Fruit fly (Drosophila melanogaster): ENCODE results near the gene Obp19a.

Gene Obp19a

DNA sequence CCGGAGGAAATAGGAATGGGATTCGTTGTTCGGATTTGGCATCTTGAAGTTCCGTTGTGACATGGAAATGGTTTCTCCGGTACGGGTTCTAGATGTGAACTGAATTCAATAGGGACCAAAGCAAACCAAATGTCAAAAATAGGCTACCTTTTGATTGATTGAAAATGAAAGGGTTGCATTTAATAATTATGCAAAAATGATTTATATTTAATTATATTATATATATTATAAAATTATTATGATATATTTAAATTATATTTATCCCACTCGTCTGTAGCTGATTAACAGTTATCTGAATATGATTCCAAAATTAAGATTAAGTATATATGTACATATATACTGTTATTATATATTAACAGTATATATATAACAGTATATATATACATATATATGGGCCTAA, 24.8 kb upstream of the Obp19a start, which contains the start of gene jb:
Gene jb, minus strand, starts transcription at position 101 of the 400 bp plus-strand sequence.
- TF ChIP-seq esn (GFP tag; optimal IDR thresholded peaks at IDR 0.05), result no peak
- no peak for TF ChIP-seq Eip93F (GFP tag; optimal IDR thresholded peaks at IDR 0.05)
- no peak for TF ChIP-seq lz (GFP tag; optimal IDR thresholded peaks at IDR 0.05)
- no peak for TF ChIP-seq CG11762 (GFP tag; optimal IDR thresholded peaks at IDR 0.05; ENCODE audit: insufficient read depth)
- no peak for TF ChIP-seq svp (GFP tag)
- TF ChIP-seq Hr39 (GFP tag; optimal IDR thresholded peaks at IDR 0.05), result no peak

DNA sequence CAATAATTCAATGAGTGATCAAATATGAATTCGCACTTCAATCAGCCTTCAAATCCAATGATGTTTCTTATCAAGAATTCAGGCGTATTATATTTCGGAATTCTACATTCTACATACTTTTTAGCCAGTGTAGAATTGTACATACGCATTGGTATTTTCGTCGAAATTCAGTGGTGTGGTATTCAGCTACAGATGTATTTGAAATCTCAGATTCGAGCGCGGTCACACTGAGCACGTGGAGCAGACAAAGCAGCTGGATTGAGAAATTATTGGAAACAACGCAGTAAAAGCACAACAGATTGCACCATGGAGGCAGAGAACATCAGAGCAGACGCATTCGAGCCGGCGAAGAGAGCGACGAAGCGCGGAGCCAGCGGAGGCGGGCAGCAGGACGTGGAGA, 24.3 kb upstream of the Obp19a start:
- TF ChIP-seq CG1621 (tag; optimal IDR thresholded peaks at IDR 0.05), result no peak
- TF ChIP-seq Sox102F (GFP tag; optimal IDR thresholded peaks at IDR 0.05), result no peak
- TF ChIP-seq dac (GFP tag; optimal IDR thresholded peaks at IDR 0.05), result no peak
- no peak for TF ChIP-seq CG10631 (GFP tag; optimal IDR thresholded peaks at IDR 0.05)
- no peak for TF ChIP-seq CG6854 (GFP tag; optimal IDR thresholded peaks at IDR 0.05)
- TF ChIP-seq Smox (GFP tag; optimal IDR thresholded peaks at IDR 0.05), result no peak
- peak; percentile 24 for TF ChIP-seq dsx (GFP tag; optimal IDR thresholded peaks at IDR 0.05; ENCODE audit: poor library complexity, severe bottlenecking)
- peak; percentile 71 for TF ChIP-seq Sox14 (GFP tag; optimal IDR thresholded peaks at IDR 0.05)
- peak; percentile 27 for TF ChIP-seq Eip78C (GFP tag)

DNA sequence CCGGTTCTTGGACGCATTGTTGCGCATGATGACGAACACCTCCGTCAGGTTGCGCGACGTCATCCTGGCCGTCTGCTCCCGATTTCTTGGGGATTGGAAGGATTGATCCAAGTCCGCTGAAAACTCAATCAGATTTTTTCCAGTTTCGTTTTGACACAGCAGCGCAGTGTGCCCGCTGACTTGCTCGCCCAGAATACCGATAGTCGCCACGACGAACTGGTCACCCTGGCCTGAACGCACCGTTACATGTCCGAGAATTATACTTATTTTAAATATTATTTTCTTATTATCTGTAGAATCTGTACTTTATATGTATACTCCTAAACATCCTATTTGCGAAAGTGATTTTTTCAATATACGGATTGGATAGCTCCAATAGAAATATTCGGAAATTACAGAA, 22.0 kb upstream of the Obp19a start, which contains the start of gene Syx16:
Gene Syx16, minus strand, starts transcription at position 172 of the 400 bp plus-strand sequence.
- TF ChIP-seq achi (GFP tag; optimal IDR thresholded peaks at IDR 0.05) (peak; percentile 29), Gug (GFP tag; IDR thresholded peaks at IDR 0.05) (no peak), dsx (GFP tag; optimal IDR thresholded peaks at IDR 0.05; ENCODE audit: poor library complexity, severe bottlenecking) (no peak)

DNA sequence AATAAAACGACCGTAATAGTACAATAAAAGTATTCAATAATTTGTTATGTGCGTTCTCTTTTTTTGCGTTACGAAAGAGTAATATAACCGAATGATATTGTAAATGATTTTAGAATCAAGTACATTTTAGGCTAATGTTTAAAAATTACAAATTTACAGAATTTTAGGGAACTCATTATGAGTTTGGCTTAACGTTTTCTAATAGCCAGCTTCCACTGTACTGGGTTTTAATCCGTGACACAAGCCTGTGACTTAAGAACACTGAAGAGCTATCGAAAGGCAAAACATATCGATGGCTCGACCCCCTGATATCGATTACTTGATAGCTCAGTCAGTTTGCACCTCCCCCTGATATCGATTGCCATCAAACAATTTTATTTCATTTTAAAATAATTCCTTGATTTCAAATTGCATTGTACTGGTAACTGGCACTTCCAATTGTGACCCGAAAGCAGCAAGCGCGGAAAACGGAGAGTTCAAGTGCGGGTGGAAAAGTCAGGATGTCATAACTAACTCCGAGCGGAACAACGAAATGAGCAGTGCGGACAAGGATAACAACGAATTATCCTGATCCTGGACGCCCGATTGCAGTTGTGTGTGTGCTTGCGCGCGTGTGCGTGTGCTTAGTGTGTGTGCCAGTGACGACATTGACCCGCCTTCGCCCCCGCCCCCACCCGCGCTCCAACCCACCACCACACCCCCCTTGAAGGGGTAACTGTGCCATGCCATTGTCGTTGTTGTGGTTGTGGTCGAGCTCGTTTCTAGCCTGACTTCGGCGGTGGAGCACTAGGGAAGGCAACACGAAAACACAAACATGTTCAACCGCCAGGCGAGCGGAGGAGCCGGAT, 21.3 kb upstream of the Obp19a start, which contains the start of gene HERC2:
Gene HERC2, plus strand, starts transcription at position 330 of the 848 bp plus-strand sequence.
- TF ChIP-seq dac (GFP tag; optimal IDR thresholded peaks at IDR 0.05), result no peak
- peak; percentile 15 for TF ChIP-seq Sox15 (GFP tag; optimal IDR thresholded peaks at IDR 0.05)
- TF ChIP-seq achi (GFP tag; optimal IDR thresholded peaks at IDR 0.05), result no peak
- no peak for TF ChIP-seq Blimp-1 (GFP tag; optimal IDR thresholded peaks at IDR 0.05)
- no peak for TF ChIP-seq ss (GFP tag; optimal IDR thresholded peaks at IDR 0.05)
- TF ChIP-seq CG6854 (GFP tag; optimal IDR thresholded peaks at IDR 0.05), result no peak
- no peak for TF ChIP-seq net (GFP tag; optimal IDR thresholded peaks at IDR 0.05)
- TF ChIP-seq Met (GFP tag; optimal IDR thresholded peaks at IDR 0.05), result peak; percentile 61
- no peak for TF ChIP-seq spab (GFP tag; optimal IDR thresholded peaks at IDR 0.05)
- TF ChIP-seq Hr38 (GFP tag; optimal IDR thresholded peaks at IDR 0.05), result no peak
- TF ChIP-seq Sox14 (GFP tag; optimal IDR thresholded peaks at IDR 0.05), result peak; percentile 24
- peak; percentile 7 for TF ChIP-seq CG34406 (GFP tag; optimal IDR thresholded peaks at IDR 0.05)
- peak; percentile 59 for TF ChIP-seq lz (GFP tag; optimal IDR thresholded peaks at IDR 0.05)
- TF ChIP-seq CG11902 (GFP tag; optimal IDR thresholded peaks at IDR 0.05), result peak; percentile 18
- no peak for TF ChIP-seq fd85E (GFP tag; optimal IDR thresholded peaks at IDR 0.05)
- TF ChIP-seq CG6163 (GFP tag; IDR thresholded peaks at IDR 0.05), result peak; percentile 51; the same call in 2 of the 3 replicates
- TF ChIP-seq Hr4 (GFP tag; optimal IDR thresholded peaks at IDR 0.05), result no peak
- no peak for TF ChIP-seq vri (GFP tag; optimal IDR thresholded peaks at IDR 0.05)
- peak; percentile 64 for TF ChIP-seq CG31627 (GFP tag; optimal IDR thresholded peaks at IDR 0.05)
- peak; percentile 53 for TF ChIP-seq esn (GFP tag; optimal IDR thresholded peaks at IDR 0.05)
- no peak for TF ChIP-seq CG8119 (GFP tag; IDR thresholded peaks at IDR 0.05)
- TF ChIP-seq acj6 (GFP tag; optimal IDR thresholded peaks at IDR 0.05), result no peak
- peak; percentile 70 for TF ChIP-seq Hr39 (GFP tag; optimal IDR thresholded peaks at IDR 0.05)
- TF ChIP-seq fkh (GFP tag; optimal IDR thresholded peaks at IDR 0.05), result no peak
- no peak for TF ChIP-seq CG8319 (GFP tag; optimal IDR thresholded peaks at IDR 0.05)
- TF ChIP-seq CG1621 (tag; optimal IDR thresholded peaks at IDR 0.05), result no peak
- TF ChIP-seq CG9139 (GFP tag; optimal IDR thresholded peaks at IDR 0.05), result no peak
- TF ChIP-seq CG4318 (GFP tag; optimal IDR thresholded peaks at IDR 0.05), result no peak
- no peak for TF ChIP-seq Eip93F (GFP tag; optimal IDR thresholded peaks at IDR 0.05)
- peak; percentile 49 for TF ChIP-seq Eip75B (GFP tag; optimal IDR thresholded peaks at IDR 0.05)
- TF ChIP-seq CG6792 (GFP tag; optimal IDR thresholded peaks at IDR 0.05), result no peak
- peak; percentile 67 for TF ChIP-seq pdm3 (GFP tag; optimal IDR thresholded peaks at IDR 0.05)
- TF ChIP-seq CG6808 (GFP tag; optimal IDR thresholded peaks at IDR 0.05), result no peak
- TF ChIP-seq cyc (GFP tag; optimal IDR thresholded peaks at IDR 0.05), result peak; percentile 71
- no peak for TF ChIP-seq Lpt (GFP tag; optimal IDR thresholded peaks at IDR 0.05)

Measured in whole organism, prepupa.